Fruit fly (Drosophila melanogaster) whole organism, embryonic: ENCODE results near the gene Shc.
A peak's percentile ranks its signal among the peaks of the same experiment; 100 is the strongest.

ENCODE experiments used
- BEAF-32 ChIP-seq: fragments of 200-800 bp; sonication (Bioruptor generic); optimal IDR thresholded peaks from 3 replicates; lab custom pipeline; 2017; ENCODE audit warnings: missing biosample characterization, missing genetic modification characterization, mild to moderate bottlenecking, moderate library complexity, missing genetic modification reagents
- BtbVII ChIP-seq: fragments of 200-800 bp; sonication (Bioruptor generic); optimal IDR thresholded peaks from 3 replicates; lab custom pipeline; 2017; ENCODE audit warnings: missing biosample characterization, mild to moderate bottlenecking, missing genetic modification characterization
- CG10274 ChIP-seq: fragments of 200-800 bp; sonication (Bioruptor generic); optimal IDR thresholded peaks from 3 replicates; lab custom pipeline; 2017; ENCODE audit warnings: missing biosample characterization, mild to moderate bottlenecking, missing genetic modification characterization
- CG10959 ChIP-seq: fragments of 200-800 bp; sonication (Bioruptor generic); IDR thresholded peaks from 2 replicates; pipeline ENCODE4 v1.3.6; 2022; ENCODE audit warnings: missing biosample characterization, missing genetic modification characterization
- CG11696 ChIP-seq: fragments of 200-800 bp; sonication (Bioruptor generic); IDR thresholded peaks from 2 replicates; pipeline ENCODE4 v1.3.6; 2022; ENCODE audit warnings: missing biosample characterization, missing genetic modification characterization
- CG13123 ChIP-seq: fragments of 200-800 bp; sonication (Bioruptor generic); optimal IDR thresholded peaks from 2 replicates; lab custom pipeline; 2016; ENCODE audit warnings: missing biosample characterization, missing genetic modification characterization
- CG14441 ChIP-seq: fragments of 200-800 bp; sonication (Bioruptor generic); IDR thresholded peaks from 2 replicates; pipeline ENCODE4 v1.3.6; 2022; ENCODE audit warnings: missing biosample characterization, missing genetic modification characterization
- CG14710 ChIP-seq: fragments of 200-800 bp; sonication (Bioruptor generic); optimal IDR thresholded peaks from 3 replicates; lab custom pipeline; 2019; ENCODE audit warnings: missing biosample characterization, mild to moderate bottlenecking, missing genetic modification characterization, moderate library complexity
- CG15269 ChIP-seq: fragments of 200-800 bp; sonication (Bioruptor generic); optimal IDR thresholded peaks from 2 replicates; lab custom pipeline; 2018; ENCODE audit warnings: missing biosample characterization, mild to moderate bottlenecking, missing genetic modification characterization, moderate library complexity
- CG15601 ChIP-seq: fragments of 200-800 bp; sonication (Bioruptor generic); optimal IDR thresholded peaks from 3 replicates; lab custom pipeline; 2019; ENCODE audit warnings: missing biosample characterization, mild to moderate bottlenecking, missing genetic modification characterization, moderate library complexity
- CG17359 ChIP-seq: fragments of 200-800 bp; sonication (Bioruptor generic); optimal IDR thresholded peaks from 3 replicates; lab custom pipeline; 2018; ENCODE audit warnings: missing biosample characterization, mild to moderate bottlenecking, missing genetic modification characterization, moderate library complexity
- CG17361 ChIP-seq: fragments of 200-800 bp; sonication (Bioruptor generic); IDR thresholded peaks from 3 replicates; pipeline ENCODE4 v1.3.6; 2022; ENCODE audit warnings: missing biosample characterization, missing genetic modification characterization
- CG17568 ChIP-seq: fragments of 200-800 bp; sonication (Bioruptor generic); optimal IDR thresholded peaks from 2 replicates; lab custom pipeline; 2018; ENCODE audit warnings: missing biosample characterization, mild to moderate bottlenecking, missing genetic modification characterization, moderate library complexity
- CG1792 ChIP-seq: fragments of 200-800 bp; sonication (Bioruptor generic); optimal IDR thresholded peaks from 2 replicates; lab custom pipeline; 2016; ENCODE audit warnings: missing biosample characterization, missing genetic modification characterization
- CG18011 ChIP-seq: fragments of 200-800 bp; sonication (Bioruptor generic); optimal IDR thresholded peaks from 2 replicates; lab custom pipeline; 2017; ENCODE audit warnings: missing biosample characterization, missing genetic modification characterization, mild to moderate bottlenecking, moderate library complexity, missing genotype
- CG2116 ChIP-seq: fragments of 200-800 bp; sonication (Bioruptor generic); optimal IDR thresholded peaks from 3 replicates; lab custom pipeline; 2018; ENCODE audit warnings: missing biosample characterization, mild to moderate bottlenecking, missing genetic modification characterization
- CG3847 ChIP-seq: fragments of 200-800 bp; sonication (Bioruptor generic); IDR thresholded peaks from 2 replicates; pipeline ENCODE4 v1.3.6; 2022; ENCODE audit warnings: missing biosample characterization, missing genetic modification characterization
- CG6272 ChIP-seq: fragments of 200-800 bp; sonication (Bioruptor generic); IDR thresholded peaks from 2 replicates; pipeline ENCODE4 v1.3.6; 2022; ENCODE audit warnings: missing biosample characterization, missing genetic modification characterization
- CG7556 ChIP-seq: fragments of 200-800 bp; sonication (Bioruptor generic); optimal IDR thresholded peaks from 2 replicates; lab custom pipeline; 2017; ENCODE audit warnings: missing biosample characterization, mild to moderate bottlenecking, missing genetic modification characterization
- CG7928 ChIP-seq: fragments of 200-800 bp; sonication (Bioruptor generic); optimal IDR thresholded peaks from 2 replicates; lab custom pipeline; 2017; ENCODE audit warnings: missing biosample characterization, mild to moderate bottlenecking, missing genetic modification characterization
- CG7963 ChIP-seq: fragments of 200-800 bp; sonication (Bioruptor generic); IDR thresholded peaks from 3 replicates; pipeline ENCODE4 v1.3.6; 2022; ENCODE audit warnings: missing biosample characterization, missing genetic modification characterization; ENCODE audit not compliant: partially characterized antibody
- CG8924 ChIP-seq: fragments of 200-800 bp; optimal IDR thresholded peaks from 3 replicates; lab custom pipeline; 2019; ENCODE audit warnings: missing biosample characterization, mild to moderate bottlenecking, missing genetic modification characterization, moderate library complexity
- CG9797 ChIP-seq: fragments of 200-800 bp; sonication (Bioruptor generic); optimal IDR thresholded peaks from 3 replicates; lab custom pipeline; 2018; ENCODE audit warnings: missing biosample characterization, mild to moderate bottlenecking, missing genetic modification characterization
- CHES-1-like ChIP-seq: fragments of 200-800 bp; sonication (Bioruptor generic); optimal IDR thresholded peaks from 2 replicates; lab custom pipeline; 2016; ENCODE audit warnings: missing biosample characterization, missing genetic modification characterization
- Dip2 ChIP-seq: fragments of 200-800 bp; sonication (Bioruptor generic); IDR thresholded peaks from 2 replicates; pipeline ENCODE4 v1.3.6; 2022; ENCODE audit warnings: missing biosample characterization, missing genetic modification characterization
- Dip3 ChIP-seq: fragments of 200-800 bp; sonication (Bioruptor generic); optimal IDR thresholded peaks from 3 replicates; lab custom pipeline; 2016; ENCODE audit warnings: missing biosample characterization, missing genetic modification characterization
- Elba2 ChIP-seq: fragments of 200-800 bp; sonication (Bioruptor generic); optimal IDR thresholded peaks from 3 replicates; lab custom pipeline; 2016; ENCODE audit warnings: missing biosample characterization, missing genetic modification characterization
- Hey ChIP-seq: fragments of 200-800 bp; sonication (Bioruptor generic); optimal IDR thresholded peaks from 3 replicates; lab custom pipeline; 2018; ENCODE audit warnings: missing biosample characterization, mild to moderate bottlenecking, missing genetic modification characterization
- HmgD ChIP-seq: fragments of 200-800 bp; sonication (Bioruptor generic); optimal IDR thresholded peaks from 3 replicates; lab custom pipeline; 2016; ENCODE audit warnings: missing biosample characterization, missing genetic modification characterization
- Hmx ChIP-seq: fragments of 200-800 bp; sonication (Bioruptor generic); optimal IDR thresholded peaks from 2 replicates; lab custom pipeline; 2016; ENCODE audit warnings: missing biosample characterization, missing genetic modification characterization
- Sox102F ChIP-seq: fragments of 200-800 bp; sonication (Bioruptor generic); optimal IDR thresholded peaks from 2 replicates; lab custom pipeline; 2018; ENCODE audit warnings: missing biosample characterization, mild to moderate bottlenecking, missing genetic modification characterization, moderate library complexity
- ash1 ChIP-seq: fragments of 200-800 bp; sonication (Bioruptor generic); optimal IDR thresholded peaks from 2 replicates; lab custom pipeline; 2018; ENCODE audit warnings: missing biosample characterization, mild to moderate bottlenecking, missing genetic modification characterization
- ato ChIP-seq: fragments of 200-800 bp; sonication (Bioruptor generic); IDR thresholded peaks from 2 replicates; pipeline ENCODE4 v1.3.6; 2022; ENCODE audit warnings: missing biosample characterization, missing genetic modification characterization; ENCODE audit not compliant: partially characterized antibody
- ems ChIP-seq: fragments of 200-800 bp; sonication (Bioruptor generic); optimal IDR thresholded peaks from 3 replicates; lab custom pipeline; 2016; ENCODE audit warnings: missing biosample characterization, missing genetic modification characterization
- fd3F ChIP-seq: fragments of 200-800 bp; sonication (Bioruptor generic); optimal IDR thresholded peaks from 2 replicates; lab custom pipeline; 2018; ENCODE audit warnings: missing biosample characterization, mild to moderate bottlenecking, missing genetic modification characterization, moderate library complexity
- gce ChIP-seq: fragments of 200-800 bp; sonication (Bioruptor generic); IDR thresholded peaks from 3 replicates; pipeline ENCODE4 v1.3.6; 2022; ENCODE audit warnings: missing biosample characterization, missing genetic modification characterization
- gsb-n ChIP-seq: fragments of 200-800 bp; sonication (Bioruptor generic); optimal IDR thresholded peaks from 3 replicates; lab custom pipeline; 2018; ENCODE audit warnings: missing biosample characterization, mild to moderate bottlenecking, missing genetic modification characterization
- her ChIP-seq: fragments of 200-800 bp; sonication (Bioruptor generic); optimal IDR thresholded peaks from 2 replicates; lab custom pipeline; 2016; ENCODE audit warnings: missing biosample characterization, missing genetic modification characterization
- insv ChIP-seq, 2 experiments: fragments of 200-800 bp; sonication (Bioruptor generic); optimal IDR thresholded peaks; 3 replicates each; lab custom pipeline; 2016 to 2018; ENCODE audit warnings: missing biosample characterization in 2 of 2, missing genetic modification characterization in 2 of 2
- inv ChIP-seq: fragments of 200-800 bp; sonication (Bioruptor generic); IDR thresholded peaks from 2 replicates; pipeline ENCODE4 v1.3.6; 2022; ENCODE audit warnings: missing biosample characterization, missing genetic modification characterization; ENCODE audit not compliant: partially characterized antibody
- ken ChIP-seq: fragments of 200-800 bp; sonication (Bioruptor generic); IDR thresholded peaks from 3 replicates; pipeline ENCODE4 v1.3.6; 2022; ENCODE audit warnings: missing biosample characterization, missing genetic modification characterization
- klu ChIP-seq: fragments of 200-800 bp; sonication (Bioruptor generic); IDR thresholded peaks from 2 replicates; pipeline ENCODE4 v1.3.6; 2022; ENCODE audit warnings: missing biosample characterization, missing genetic modification characterization
- maf-S ChIP-seq: fragments of 200-800 bp; sonication (Bioruptor generic); optimal IDR thresholded peaks from 2 replicates; lab custom pipeline; 2016; ENCODE audit warnings: missing biosample characterization, missing genetic modification characterization
- mam ChIP-seq: fragments of 200-800 bp; sonication (Bioruptor generic); optimal IDR thresholded peaks from 3 replicates; lab custom pipeline; 2016; ENCODE audit warnings: missing biosample characterization, missing genetic modification characterization
- oc ChIP-seq: fragments of 200-800 bp; sonication (Bioruptor generic); optimal IDR thresholded peaks from 2 replicates; lab custom pipeline; 2018; ENCODE audit warnings: missing biosample characterization, mild to moderate bottlenecking, missing genetic modification characterization, moderate library complexity
- onecut ChIP-seq: fragments of 200-800 bp; sonication (Bioruptor generic); IDR thresholded peaks from 2 replicates; pipeline ENCODE4 v1.3.6; 2022; ENCODE audit warnings: missing biosample characterization, missing genetic modification characterization
- peb ChIP-seq: fragments of 200-800 bp; sonication (Bioruptor generic); IDR thresholded peaks from 2 replicates; pipeline ENCODE4 v1.3.6; 2022; ENCODE audit warnings: missing biosample characterization, missing genetic modification characterization
- ro ChIP-seq: fragments of 200-800 bp; sonication (Bioruptor generic); IDR thresholded peaks from 2 replicates; pipeline ENCODE4 v1.3.6; 2022; ENCODE audit warnings: missing biosample characterization, missing genetic modification characterization
- so ChIP-seq: fragments of 200-800 bp; sonication (Bioruptor generic); IDR thresholded peaks from 3 replicates; pipeline ENCODE4 v1.3.6; 2022; ENCODE audit warnings: missing biosample characterization, missing genetic modification characterization
- stwl ChIP-seq: fragments of 200-800 bp; sonication (Bioruptor generic); optimal IDR thresholded peaks from 3 replicates; lab custom pipeline; 2018; ENCODE audit warnings: missing biosample characterization, mild to moderate bottlenecking, missing genetic modification characterization, moderate library complexity
- zfh2 ChIP-seq: fragments of 200-800 bp; sonication (Bioruptor generic); optimal IDR thresholded peaks from 2 replicates; lab custom pipeline; 2016; ENCODE audit warnings: missing biosample characterization, missing genetic modification characterization

Gene Shc

dm6 chr3L:9446731-9447238 lies 20.0 kb downstream of the Shc start, which contains the start of gene CG3529 (continued):
- TF ChIP-seq CG6272 (GFP tag; lab: Robert Waterston, UW) (no peak), CG15601 (peak; percentile 45), ken (GFP tag; lab: Robert Waterston, UW) (no peak), fd3F (GFP tag; lab: Kevin White, UChicago) (no peak), CG13123 (GFP tag; lab: Kevin White, UChicago) (no peak), onecut (GFP tag; lab: Robert Waterston, UW) (no peak; the same call in 1 of the 2 replicates), ash1 (GFP tag; lab: Kevin White, UChicago) (no peak), Sox102F (GFP tag; lab: Kevin White, UChicago) (peak; percentile 21), CG18011 (GFP tag; lab: Kevin White, UChicago) (no peak), her (GFP tag; lab: Kevin White, UChicago) (peak; percentile 78), CG3847 (peak; percentile 48; the same call in 1 of the 2 replicates), CG17361 (GFP tag; lab: Robert Waterston, UW) (0 out of 3 replicates have a peak, but pooled peaks have one; percentile 19), Elba2 (no peak), CG11696 (no peak), Dip2 (GFP tag; lab: Robert Waterston, UW) (no peak), CG8924 (tag; lab: Kevin White, UChicago) (peak; percentile 59), CG15269 (tag; lab: Kevin White, UChicago) (peak; percentile 1), Hey (tag; lab: Kevin White, UChicago) (no peak), inv (GFP tag; lab: Robert Waterston, UW) (no peak), Hmx (no peak), gce (no peak), HmgD (GFP tag; lab: Kevin White, UChicago) (peak; percentile 19), CG7556 (GFP tag; lab: Kevin White, UChicago) (no peak), CG1792 (GFP tag; lab: Kevin White, UChicago) (no peak), peb (GFP tag; lab: Robert Waterston, UW) (no peak), CG14710 (peak; percentile 51), CG7963 (no peak), ro (GFP tag; lab: Robert Waterston, UW) (no peak), mam (peak; percentile 14), oc (no peak), BtbVII (GFP tag; lab: Kevin White, UChicago) (no peak), CHES-1-like (peak; percentile 61), CG10959 (GFP tag; lab: Robert Waterston, UW) (no peak), CG9797 (GFP tag; lab: Kevin White, UChicago) (peak; percentile 80), so (GFP tag; lab: Robert Waterston, UW) (0 out of 3 replicates have a peak, but pooled peaks have one; percentile 28), maf-S (GFP tag; lab: Kevin White, UChicago) (peak; percentile 2), CG17359 (peak; percentile 13), zfh2 (no peak), ato (GFP tag; lab: Robert Waterston, UW) (no peak), CG2116 (peak; percentile 53), CG17568 (GFP tag; lab: Kevin White, UChicago) (peak; percentile 14), CG14441 (GFP tag; lab: Robert Waterston, UW) (no peak), BEAF-32 (GFP tag; lab: Kevin White, UChicago) (peak; percentile 47), insv (GFP tag; optimal IDR thresholded peaks at IDR 0.05; lab: Kevin White, UChicago) (no peak), ems (peak; percentile 8), CG7928 (GFP tag; lab: Kevin White, UChicago) (peak; percentile 89), gsb-n (tag; lab: Kevin White, UChicago) (no peak), Dip3 (GFP tag; lab: Kevin White, UChicago) (no peak), CG10274 (GFP tag; lab: Kevin White, UChicago) (no peak), stwl (tag; lab: Kevin White, UChicago) (peak; percentile 69), klu (GFP tag; lab: Robert Waterston, UW) (peak; percentile 72)
